Fruit fly (Drosophila melanogaster): Measurements from ENCODE around the gene rg.
A peak's percentile ranks its signal among the peaks of the same experiment; 100 is the strongest.

rg gene

DNA sequence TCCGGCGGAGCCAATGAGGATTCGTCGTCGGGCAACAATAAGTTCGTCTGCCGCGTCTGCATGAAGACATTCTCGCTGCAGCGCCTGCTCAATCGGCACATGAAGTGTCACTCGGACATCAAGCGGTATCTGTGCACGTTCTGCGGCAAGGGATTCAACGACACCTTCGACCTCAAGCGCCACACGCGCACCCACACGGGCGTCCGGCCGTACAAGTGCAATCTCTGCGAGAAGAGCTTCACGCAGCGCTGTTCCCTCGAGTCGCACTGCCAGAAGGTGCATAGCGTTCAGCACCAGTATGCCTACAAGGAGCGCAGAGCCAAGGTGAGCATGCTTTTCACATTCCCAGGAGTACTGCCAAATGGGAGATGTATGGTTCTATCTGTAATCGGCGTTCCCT lies 17.1 kb upstream of the rg start:
- no peak for TF ChIP-seq Snoo (tag; optimal IDR thresholded peaks at IDR 0.05)
- no peak for TF ChIP-seq gl (tag; optimal IDR thresholded peaks at IDR 0.05)
- TF ChIP-seq Pif1B (GFP tag; optimal IDR thresholded peaks at IDR 0.05), result no peak
- no peak for TF ChIP-seq EcR (GFP tag; optimal IDR thresholded peaks at IDR 0.05)

DNA sequence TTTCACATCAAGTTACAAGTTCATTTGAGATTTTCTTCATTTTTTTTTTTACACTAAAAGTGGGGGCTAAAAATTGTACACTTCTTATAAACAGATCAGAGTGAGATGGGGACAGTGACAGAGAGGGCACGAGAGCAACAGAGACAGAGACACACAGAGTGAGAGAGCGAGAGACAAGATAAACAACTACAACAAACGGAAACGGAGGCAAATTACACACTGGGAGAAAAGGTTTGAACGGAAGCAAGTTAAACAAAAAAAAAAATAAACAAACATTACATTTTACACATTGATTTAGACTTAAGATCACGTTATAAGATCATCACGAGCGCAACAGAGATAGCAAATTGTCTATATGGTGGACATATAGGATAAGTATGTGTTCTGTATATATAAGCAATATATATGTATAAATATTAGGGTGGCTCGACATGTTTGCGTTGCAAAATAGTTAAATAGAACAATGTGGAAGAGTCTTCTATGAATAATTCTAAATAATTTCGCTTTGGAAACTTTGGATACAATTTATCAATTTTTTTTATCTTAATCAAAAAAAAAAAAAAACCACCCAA lies 9.6 kb upstream of the rg start:
- TF ChIP-seq D1 (tag; optimal IDR thresholded peaks at IDR 0.05), result no peak
- 0 out of 3 replicates have a peak, but pooled peaks have one; percentile 42 for TF ChIP-seq CG4496 (GFP tag; IDR thresholded peaks at IDR 0.05)
- peak; percentile 11 for TF ChIP-seq Pif1A (GFP tag; optimal IDR thresholded peaks at IDR 0.05)
- peak; percentile 14 for TF ChIP-seq CG8159 (tag; optimal IDR thresholded peaks at IDR 0.05)
- TF ChIP-seq fd96Ca (GFP tag; IDR thresholded peaks at IDR 0.05), result no peak
- TF ChIP-seq CG17806 (tag; optimal IDR thresholded peaks at IDR 0.05), result peak; percentile 2
- TF ChIP-seq CG32121 (GFP tag; IDR thresholded peaks at IDR 0.05), result peak; percentile 23; the same call in 1 of the 2 replicates
- TF ChIP-seq CG8301 (tag; optimal IDR thresholded peaks at IDR 0.05), result peak; percentile 1

- no peak for TF ChIP-seq CG9948 (tag; optimal IDR thresholded peaks at IDR 0.05)
- TF ChIP-seq CG13204 (GFP tag; optimal IDR thresholded peaks at IDR 0.05), result no peak
- no peak for TF ChIP-seq CG32121 (GFP tag; IDR thresholded peaks at IDR 0.05)
- TF ChIP-seq CG15710 (tag; optimal IDR thresholded peaks at IDR 0.05), result no peak
- no peak for TF ChIP-seq CG12605 (GFP tag; IDR thresholded peaks at IDR 0.05)
These were observed 5.0 kb upstream of the rg start for dm6 chrX:5080521-5080920.

- TF ChIP-seq rn (GFP tag; IDR thresholded peaks at IDR 0.05), result 0 out of 2 replicates have a peak, but pooled peaks have one; percentile 25
- TF ChIP-seq CG10348 (GFP tag; IDR thresholded peaks at IDR 0.05), result no peak
- peak; percentile 65 for TF ChIP-seq CG8301 (tag; optimal IDR thresholded peaks at IDR 0.05)
- no peak for TF ChIP-seq EcR (GFP tag; optimal IDR thresholded peaks at IDR 0.05)
- peak; percentile 72 for TF ChIP-seq CG8159 (tag; optimal IDR thresholded peaks at IDR 0.05)
- TF ChIP-seq Ets98B (GFP tag; IDR thresholded peaks at IDR 0.05), result peak; percentile 59
- TF ChIP-seq CG13204 (GFP tag; optimal IDR thresholded peaks at IDR 0.05), result peak; percentile 71
- peak; percentile 46 for TF ChIP-seq CG17806 (tag; optimal IDR thresholded peaks at IDR 0.05)
- peak; percentile 72; the same call in 2 of the 3 replicates for TF ChIP-seq CG4496 (GFP tag; IDR thresholded peaks at IDR 0.05)
- TF ChIP-seq Pif1A (GFP tag; optimal IDR thresholded peaks at IDR 0.05), result peak; percentile 43
- TF ChIP-seq CG15710 (tag; optimal IDR thresholded peaks at IDR 0.05), result peak; percentile 67
- TF ChIP-seq CG12605 (GFP tag; IDR thresholded peaks at IDR 0.05), result peak; percentile 86
- peak; percentile 73 for TF ChIP-seq CG34367 (tag; optimal IDR thresholded peaks at IDR 0.05)
- peak; percentile 48; the same call in 1 of the 3 replicates for TF ChIP-seq fd96Ca (GFP tag; IDR thresholded peaks at IDR 0.05)
- no peak; the same call in 1 of the 2 replicates for TF ChIP-seq CG32121 (GFP tag; IDR thresholded peaks at IDR 0.05)
- TF ChIP-seq Snoo (tag; optimal IDR thresholded peaks at IDR 0.05), result peak; percentile 25
- TF ChIP-seq Pif1B (GFP tag; optimal IDR thresholded peaks at IDR 0.05), result peak; percentile 62
- TF ChIP-seq D1 (tag; optimal IDR thresholded peaks at IDR 0.05), result no peak
- peak; percentile 75 for TF ChIP-seq gl (tag; optimal IDR thresholded peaks at IDR 0.05)
- TF ChIP-seq CG14655 (GFP tag; optimal IDR thresholded peaks at IDR 0.05), result peak; percentile 78
- peak; percentile 15 for TF ChIP-seq CG9948 (tag; optimal IDR thresholded peaks at IDR 0.05)
These were observed 3.2 kb upstream of the rg start for dm6 chrX:5082354-5082818.

dm6 chrX:5082840-5083646 lies 2.5 kb upstream of the rg start:
- TF ChIP-seq Pif1B (GFP tag; optimal IDR thresholded peaks at IDR 0.05) (no peak), Ets98B (GFP tag; IDR thresholded peaks at IDR 0.05) (no peak), Snoo (tag; optimal IDR thresholded peaks at IDR 0.05) (no peak), CG8159 (tag; optimal IDR thresholded peaks at IDR 0.05) (peak; percentile 76), CG15710 (tag; optimal IDR thresholded peaks at IDR 0.05) (no peak), CG12605 (GFP tag; IDR thresholded peaks at IDR 0.05) (peak; percentile 17; the same call in 1 of the 2 replicates), CG17806 (tag; optimal IDR thresholded peaks at IDR 0.05) (peak; percentile 31), fd96Ca (GFP tag; IDR thresholded peaks at IDR 0.05) (peak; percentile 13; the same call in 1 of the 3 replicates), CG8301 (tag; optimal IDR thresholded peaks at IDR 0.05) (no peak), CG10348 (GFP tag; IDR thresholded peaks at IDR 0.05) (no peak), Pif1A (GFP tag; optimal IDR thresholded peaks at IDR 0.05) (no peak), CG4496 (GFP tag; IDR thresholded peaks at IDR 0.05) (no peak), D1 (tag; optimal IDR thresholded peaks at IDR 0.05) (no peak), CG14655 (GFP tag; optimal IDR thresholded peaks at IDR 0.05) (no peak), CG32121 (GFP tag; IDR thresholded peaks at IDR 0.05) (no peak), EcR (GFP tag; optimal IDR thresholded peaks at IDR 0.05) (peak; percentile 37), CG13204 (GFP tag; optimal IDR thresholded peaks at IDR 0.05) (peak; percentile 79), CG34367 (tag; optimal IDR thresholded peaks at IDR 0.05) (no peak), CG9948 (tag; optimal IDR thresholded peaks at IDR 0.05) (peak; percentile 54), rn (GFP tag; IDR thresholded peaks at IDR 0.05) (no peak), gl (tag; optimal IDR thresholded peaks at IDR 0.05) (no peak)

dm6 chrX:5083647-5084096 lies 1.9 kb upstream of the rg start:
- TF ChIP-seq CG4496 (GFP tag; IDR thresholded peaks at IDR 0.05) (peak; percentile 99), CG32121 (GFP tag; IDR thresholded peaks at IDR 0.05) (peak; percentile 97), gl (tag; optimal IDR thresholded peaks at IDR 0.05) (peak; percentile 71), Snoo (tag; optimal IDR thresholded peaks at IDR 0.05) (peak; percentile 96), CG8301 (tag; optimal IDR thresholded peaks at IDR 0.05) (peak; percentile 92), CG15710 (tag; optimal IDR thresholded peaks at IDR 0.05) (peak; percentile 79), CG14655 (GFP tag; optimal IDR thresholded peaks at IDR 0.05) (peak; percentile 94), fd96Ca (GFP tag; IDR thresholded peaks at IDR 0.05) (peak; percentile 99), EcR (GFP tag; optimal IDR thresholded peaks at IDR 0.05) (no peak), CG12605 (GFP tag; IDR thresholded peaks at IDR 0.05) (peak; percentile 95), Pif1B (GFP tag; optimal IDR thresholded peaks at IDR 0.05) (peak; percentile 91), CG34367 (tag; optimal IDR thresholded peaks at IDR 0.05) (peak; percentile 81), rn (GFP tag; IDR thresholded peaks at IDR 0.05) (peak; percentile 95), Pif1A (GFP tag; optimal IDR thresholded peaks at IDR 0.05) (peak; percentile 96), CG17806 (tag; optimal IDR thresholded peaks at IDR 0.05) (peak; percentile 79), CG10348 (GFP tag; IDR thresholded peaks at IDR 0.05) (peak; percentile 84), CG9948 (tag; optimal IDR thresholded peaks at IDR 0.05) (peak; percentile 72), Ets98B (GFP tag; IDR thresholded peaks at IDR 0.05) (peak; percentile 98), CG13204 (GFP tag; optimal IDR thresholded peaks at IDR 0.05) (no peak), CG8159 (tag; optimal IDR thresholded peaks at IDR 0.05) (peak; percentile 80), D1 (tag; optimal IDR thresholded peaks at IDR 0.05) (no peak)
